Fruit fly (Drosophila melanogaster): ENCODE measurements around the gene nmd.

Gene nmd

DNA sequence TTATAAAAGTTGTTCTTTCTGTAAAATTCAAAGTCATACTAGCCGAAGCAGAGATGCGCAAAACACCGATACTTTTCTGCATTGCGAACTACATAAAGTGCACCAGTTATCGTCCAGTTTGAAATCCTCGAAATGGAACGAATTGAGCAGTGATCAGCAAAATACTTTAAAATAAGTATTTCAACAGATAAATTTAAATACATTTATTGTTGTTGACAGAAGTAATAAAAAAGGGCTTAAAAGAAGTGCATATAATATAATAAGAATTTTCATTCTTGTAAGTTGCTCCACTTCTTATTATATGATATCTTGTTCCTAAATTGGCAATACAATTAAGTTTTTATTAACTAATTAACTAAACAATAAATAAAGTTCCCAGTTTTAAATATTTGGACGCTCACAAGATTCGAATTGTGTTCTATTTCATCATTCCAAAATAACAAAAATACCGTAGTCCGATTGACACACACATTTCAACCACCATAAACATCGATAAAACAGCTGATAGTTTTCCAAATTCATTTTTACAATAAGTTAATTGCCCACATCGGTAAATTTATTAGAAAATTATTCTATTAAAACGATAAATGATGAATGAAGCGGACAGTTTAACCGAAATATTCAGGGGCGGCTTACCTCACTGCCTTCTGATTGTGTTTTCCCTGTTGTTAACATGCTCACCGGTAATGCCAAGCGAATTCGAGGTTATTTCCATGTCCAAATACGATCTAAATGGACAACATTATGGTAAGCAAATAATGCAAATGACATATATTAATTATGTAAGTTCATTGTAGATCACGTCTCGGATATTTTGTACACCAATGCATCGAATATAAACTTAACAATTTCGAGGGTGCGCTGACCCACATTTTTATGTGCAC lies 10.8 kb upstream of the nmd start, which contains the start of the genes Usp14 and CG4972 (continued):
- no peak for TF ChIP-seq maf-S (GFP tag; optimal IDR thresholded peaks at IDR 0.05)
- no peak for TF ChIP-seq exex (tag; optimal IDR thresholded peaks at IDR 0.05)
- TF ChIP-seq Xbp1 (GFP tag; optimal IDR thresholded peaks at IDR 0.05), result peak; percentile 6
- TF ChIP-seq mirr (GFP tag; optimal IDR thresholded peaks at IDR 0.05), result no peak
- no peak for TF ChIP-seq Gsc (GFP tag; IDR thresholded peaks at IDR 0.05)
- TF ChIP-seq D (optimal IDR thresholded peaks at IDR 0.05), result no peak
- TF ChIP-seq D (GFP tag; optimal IDR thresholded peaks at IDR 0.05), result no peak
- no peak for TF ChIP-seq ham (GFP tag; IDR thresholded peaks at IDR 0.05)
- peak; percentile 75 for TF ChIP-seq MESR4 (GFP tag; optimal IDR thresholded peaks at IDR 0.05)
- no peak for TF ChIP-seq Eip74EF (GFP tag; optimal IDR thresholded peaks at IDR 0.05)
- TF ChIP-seq CG15011 (GFP tag; optimal IDR thresholded peaks at IDR 0.05), result no peak
- TF ChIP-seq NfI (GFP tag; optimal IDR thresholded peaks at IDR 0.05), result no peak
- no peak for TF ChIP-seq CG33557 (GFP tag; optimal IDR thresholded peaks at IDR 0.05)
- peak; percentile 90 for TF ChIP-seq bigmax (GFP tag; optimal IDR thresholded peaks at IDR 0.05)
- no peak for TF ChIP-seq CG7372 (GFP tag; IDR thresholded peaks at IDR 0.05)
- no peak for TF ChIP-seq scrt (GFP tag; optimal IDR thresholded peaks at IDR 0.05)
- no peak for TF ChIP-seq CG11696 (GFP tag; IDR thresholded peaks at IDR 0.05)
- no peak for TF ChIP-seq CG11247 (GFP tag; IDR thresholded peaks at IDR 0.05)
- peak; percentile 9 for TF ChIP-seq Sox100B (GFP tag; optimal IDR thresholded peaks at IDR 0.05)
- TF ChIP-seq jumu (GFP tag; optimal IDR thresholded peaks at IDR 0.05), result no peak
- TF ChIP-seq Dref (GFP tag; IDR thresholded peaks at IDR 0.05), result peak; percentile 54
- TF ChIP-seq CG17829 (tag; optimal IDR thresholded peaks at IDR 0.05), result peak; percentile 19
- no peak for TF ChIP-seq CG10209 (GFP tag; optimal IDR thresholded peaks at IDR 0.05)
- TF ChIP-seq gem (tag; optimal IDR thresholded peaks at IDR 0.05), result no peak
- TF ChIP-seq CoRest (tag; optimal IDR thresholded peaks at IDR 0.05), result peak; percentile 55
- TF ChIP-seq fd3F (GFP tag; optimal IDR thresholded peaks at IDR 0.05), result no peak
- TF ChIP-seq B-H2 (GFP tag; optimal IDR thresholded peaks at IDR 0.05), result no peak
- TF ChIP-seq otp (GFP tag; IDR thresholded peaks at IDR 0.05), result no peak
- TF ChIP-seq disco-r (GFP tag; optimal IDR thresholded peaks at IDR 0.05), result no peak
- peak; percentile 25 for TF ChIP-seq grau (tag; optimal IDR thresholded peaks at IDR 0.05)
- no peak for TF ChIP-seq Atf6 (GFP tag; IDR thresholded peaks at IDR 0.05)
- TF ChIP-seq CG15601 (tag; optimal IDR thresholded peaks at IDR 0.05), result peak; percentile 11
- no peak for TF ChIP-seq CG10959 (GFP tag; IDR thresholded peaks at IDR 0.05)
- TF ChIP-seq CG1602 (GFP tag; optimal IDR thresholded peaks at IDR 0.05), result no peak
- TF ChIP-seq toy (GFP tag; IDR thresholded peaks at IDR 0.05), result no peak
- no peak for TF ChIP-seq Optix (GFP tag; IDR thresholded peaks at IDR 0.05)
- peak; percentile 23; the same call in 1 of the 2 replicates for TF ChIP-seq CG13287 (GFP tag; IDR thresholded peaks at IDR 0.05; ENCODE audit: partially characterized antibody)
- TF ChIP-seq trem (tag; optimal IDR thresholded peaks at IDR 0.05), result peak; percentile 32
- no peak for TF ChIP-seq luna (GFP tag; optimal IDR thresholded peaks at IDR 0.05)
- TF ChIP-seq tll (GFP tag; optimal IDR thresholded peaks at IDR 0.05), result peak in 1 of 2 experiments; percentile 3
- no peak for TF ChIP-seq CG32772 (GFP tag; IDR thresholded peaks at IDR 0.05)
- no peak for TF ChIP-seq mld (GFP tag; IDR thresholded peaks at IDR 0.05; ENCODE audit: partially characterized antibody)
- TF ChIP-seq Scr (GFP tag; IDR thresholded peaks at IDR 0.05; ENCODE audit: partially characterized antibody), result peak; percentile 54; the same call in 1 of the 2 replicates
- no peak for TF ChIP-seq MTF-1 (GFP tag; optimal IDR thresholded peaks at IDR 0.05; ENCODE audit: borderline replicate concordance)
- peak; percentile 66 for TF ChIP-seq knrl (GFP tag; IDR thresholded peaks at IDR 0.05; ENCODE audit: partially characterized antibody)
- TF ChIP-seq CG13296 (GFP tag; optimal IDR thresholded peaks at IDR 0.05), result no peak
- no peak for TF ChIP-seq abd-A (tag; optimal IDR thresholded peaks at IDR 0.05)
- no peak for TF ChIP-seq Deaf1 (tag; optimal IDR thresholded peaks at IDR 0.05)
